Fruit fly (Drosophila melanogaster) whole organism: ENCODE results near the gene bam.

Source experiments
- CG8478 ChIP-seq: fragments of >200 bp; optimal IDR thresholded peaks from 2 replicates; lab custom pipeline; 2018; ENCODE audit warnings: inconsistent platforms
- Dll ChIP-seq: fragments of >200 bp; optimal IDR thresholded peaks from 2 replicates; lab custom pipeline; 2017
- EcR ChIP-seq, 2 experiments: fragments of >200 bp; optimal IDR thresholded peaks; 2 replicates each; lab custom pipeline; 2017; ENCODE audit warnings: missing biosample characterization in 2 of 2, missing genetic modification characterization in 2 of 2, missing genetic modification reagents in 2 of 2
- pan ChIP-seq: fragments of >200 bp; optimal IDR thresholded peaks from 2 replicates; lab custom pipeline; 2017
- psq ChIP-seq: fragments of >200 bp; optimal IDR thresholded peaks from 2 replicates; lab custom pipeline; 2017
- usp ChIP-seq: fragments of >200 bp; optimal IDR thresholded peaks from 2 replicates; lab custom pipeline; 2017; ENCODE audit warnings: missing biosample characterization, missing genetic modification characterization, mixed read lengths

DNA sequence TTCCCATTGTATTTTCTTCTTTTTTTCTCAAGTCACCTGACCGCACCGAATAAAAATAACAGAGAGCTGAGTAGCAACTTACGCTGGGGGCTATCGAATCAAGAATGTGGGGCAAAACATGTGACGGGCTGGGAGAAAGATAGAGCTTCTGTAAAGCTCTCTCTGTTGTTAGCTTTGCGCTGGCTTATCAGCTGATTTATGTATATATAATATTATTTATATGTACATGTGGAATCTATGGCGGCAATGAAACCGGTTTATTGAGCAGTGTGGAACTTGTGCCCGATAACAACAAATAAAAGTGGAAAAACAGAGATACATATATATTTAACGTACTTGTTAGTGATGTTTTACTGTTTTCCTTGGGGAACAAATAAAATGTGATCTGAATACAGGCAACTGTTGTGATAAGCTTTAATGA lies 48.0 kb upstream of the bam start, which contains the start of gene CG31098:
- TF ChIP-seq psq (no peak), pan (lab: Kevin White, UChicago) (no peak), EcR (GFP tag; optimal IDR thresholded peaks at IDR 0.05; lab: Kevin White, UChicago) (no peak), usp (GFP tag; lab: Kevin White, UChicago) (no peak), CG8478 (no peak), Dll (lab: Kevin White, UChicago) (no peak)
